Fruit fly (Drosophila melanogaster): ENCODE measurements around the gene Tmf.

DNA sequence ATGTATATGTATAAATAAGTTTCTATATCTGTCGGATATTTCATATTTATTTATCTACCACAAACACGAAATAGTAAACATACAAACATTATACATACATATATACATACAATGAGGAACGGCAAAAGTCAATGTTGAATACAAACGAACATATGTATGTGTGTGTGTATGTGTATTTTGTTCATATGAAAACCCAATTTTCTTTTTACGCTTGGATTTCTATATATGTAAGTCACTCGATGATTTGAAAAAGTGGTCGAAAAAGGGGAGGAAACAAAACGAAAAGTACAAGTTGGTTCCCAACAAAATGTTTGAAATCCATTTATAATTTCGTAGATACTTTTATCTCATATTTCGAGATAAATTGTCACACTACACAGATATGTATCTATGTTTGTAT lies 13.1 kb downstream of the Tmf start:
- no peak for TF ChIP-seq bsh (GFP tag; optimal IDR thresholded peaks at IDR 0.05)
- TF ChIP-seq HHEX (GFP tag; optimal IDR thresholded peaks at IDR 0.05): no peak
- TF ChIP-seq Dfd (GFP tag; optimal IDR thresholded peaks at IDR 0.05): no peak
- no peak for TF ChIP-seq CG7745 (tag; optimal IDR thresholded peaks at IDR 0.05)
- no peak for TF ChIP-seq odd (GFP tag; optimal IDR thresholded peaks at IDR 0.05)
- TF ChIP-seq CG6689 (GFP tag; IDR thresholded peaks at IDR 0.05): no peak
- no peak for TF ChIP-seq gt (GFP tag; IDR thresholded peaks at IDR 0.05)
- no peak for TF ChIP-seq CG10321 (GFP tag; IDR thresholded peaks at IDR 0.05)
- TF ChIP-seq CG17829 (tag; optimal IDR thresholded peaks at IDR 0.05): no peak
- TF ChIP-seq CG11695 (GFP tag; IDR thresholded peaks at IDR 0.05): no peak
- no peak for TF ChIP-seq pum (GFP tag; optimal IDR thresholded peaks at IDR 0.05)

All from whole organism, embryonic.